Worm (Caenorhabditis elegans) whole organism, L1 larva: ENCODE measurements around the gene lin-66.

Source experiments
- alr-1 ChIP-seq: fragments of 200-800 bp; sonication (Bioruptor generic); optimal IDR thresholded peaks from 2 replicates; lab custom pipeline; 2018; ENCODE audit warnings: borderline replicate concordance, mild to moderate bottlenecking, missing genetic modification characterization, missing compliant biosample characterization
- aly-2 ChIP-seq: fragments of 150-350 bp; optimal IDR thresholded peaks from 2 replicates; lab custom pipeline; 2014; ENCODE audit warnings: missing biosample characterization, missing genetic modification characterization
- lin-13 ChIP-seq: fragments of 150-350 bp; optimal IDR thresholded peaks from 2 replicates; lab custom pipeline; 2014; ENCODE audit warnings: missing biosample characterization, missing genetic modification reagents, missing genetic modification characterization
- lin-14 ChIP-seq: fragments of 200-800 bp; sonication (Bioruptor generic); optimal IDR thresholded peaks from 2 replicates; lab custom pipeline; 2018; ENCODE audit warnings: mild to moderate bottlenecking, missing genetic modification characterization, moderate library complexity, missing compliant biosample characterization
- lir-3 ChIP-seq: sonication (generic microtip); optimal IDR thresholded peaks from 2 replicates; lab custom pipeline; 2016; ENCODE audit warnings: mild to moderate bottlenecking, missing genetic modification characterization, moderate library complexity, missing compliant biosample characterization; ENCODE audit not compliant: poor library complexity
- mab-9 ChIP-seq: fragments of 200-800 bp; sonication (Bioruptor generic); IDR thresholded peaks from 2 replicates; pipeline ENCODE4 v1.3.6; 2022; ENCODE audit warnings: missing genetic modification reagents, missing genetic modification characterization, missing compliant biosample characterization
- nhr-12 ChIP-seq: sonication (generic microtip); optimal IDR thresholded peaks from 2 replicates; lab custom pipeline; 2017; ENCODE audit warnings: missing biosample characterization, missing genetic modification characterization
- nhr-19 ChIP-seq: fragments of 200-800 bp; sonication (Bioruptor generic); conservative IDR thresholded peaks from 2 replicates; pipeline ENCODE4 v1.3.6; 2022; ENCODE audit warnings: missing genetic modification characterization, missing compliant biosample characterization
- nhr-28 ChIP-seq: fragments of 150-350 bp; optimal IDR thresholded peaks from 2 replicates; lab custom pipeline; 2014; ENCODE audit warnings: missing biosample characterization, missing genetic modification characterization
- nhr-77 ChIP-seq: fragments of 150-350 bp; optimal IDR thresholded peaks from 2 replicates; lab custom pipeline; 2014; ENCODE audit warnings: missing biosample characterization, missing genetic modification characterization
- snpc-4 ChIP-seq: fragments of 150-350 bp; optimal IDR thresholded peaks from 2 replicates; lab custom pipeline; 2014; ENCODE audit warnings: missing biosample characterization, missing genetic modification characterization
- unc-62 ChIP-seq: fragments of 150-350 bp; optimal IDR thresholded peaks from 2 replicates; lab custom pipeline; 2014; ENCODE audit warnings: missing biosample characterization, missing genetic modification reagents, missing genetic modification characterization
- ztf-11 ChIP-seq, 2 experiments: sonication (generic microtip); optimal IDR thresholded peaks; 2 replicates each; lab custom pipeline; 2016 to 2017; ENCODE audit warnings: missing genetic modification characterization in 2 of 2, missing biosample characterization in 1 of 2, missing compliant biosample characterization in 1 of 2

ce11 chrIV:13877707-13878106 is 10.2 kb upstream of the lin-66 start:
- TF ChIP-seq mab-9 (GFP tag; lab: Robert Waterston, UW) = no peak
- no peak for TF ChIP-seq nhr-12 (tag; lab: Kevin White, UChicago)
- no peak for TF ChIP-seq nhr-77 (tag; lab: Kevin White, UChicago)
- TF ChIP-seq ztf-11 (tag; optimal IDR thresholded peaks at IDR 0.05; lab: Kevin White, UChicago) = no peak
- no peak for TF ChIP-seq aly-2 (tag; lab: Kevin White, UChicago)
- TF ChIP-seq lir-3 = peak; percentile 6
- no peak for TF ChIP-seq unc-62 (GFP tag; lab: Kevin White, UChicago)
- peak; percentile 27 for TF ChIP-seq snpc-4 (tag; lab: Kevin White, UChicago)
- 0 out of 2 replicates have a peak, but pooled peaks have one; percentile 30 for TF ChIP-seq nhr-19 (GFP tag; lab: Robert Waterston, UW)
- TF ChIP-seq alr-1 (tag; lab: Kevin White, UChicago) = no peak
- no peak for TF ChIP-seq lin-13 (GFP tag; lab: Kevin White, UChicago)
- no peak for TF ChIP-seq nhr-28
- TF ChIP-seq lin-14 (GFP tag; lab: Kevin White, UChicago) = peak; percentile 89
